Worm (Caenorhabditis elegans) whole organism, midembryonic: Measurements from ENCODE around the gene B0250.5.

Source experiments
- T22C8.4 ChIP-seq: fragments of 200-800 bp; sonication (Bioruptor generic); IDR thresholded peaks from 2 replicates; pipeline ENCODE4 v1.3.6; 2022; ENCODE audit warnings: missing genetic modification characterization, missing compliant biosample characterization
- cog-1 ChIP-seq: sonication (generic microtip); optimal IDR thresholded peaks from 2 replicates; lab custom pipeline; 2016; ENCODE audit warnings: missing genetic modification characterization, missing compliant biosample characterization
- flt-1 ChIP-seq: fragments of 200-800 bp; sonication (Bioruptor generic); IDR thresholded peaks from 2 replicates; pipeline ENCODE4 v1.3.6; 2022; ENCODE audit warnings: missing genetic modification characterization, missing compliant biosample characterization
- klf-2 ChIP-seq: fragments of 200-800 bp; sonication (Bioruptor generic); conservative IDR thresholded peaks from 2 replicates; pipeline ENCODE4 v1.3.6; 2022; ENCODE audit warnings: missing genetic modification reagents, missing genetic modification characterization, missing compliant biosample characterization
- med-1 ChIP-seq: sonication (generic microtip); optimal IDR thresholded peaks from 2 replicates; lab custom pipeline; 2017; ENCODE audit warnings: missing genetic modification characterization, mild to moderate bottlenecking, missing compliant biosample characterization, antibody characterized with exemption, missing genetic modification reagents; ENCODE audit not compliant: insufficient read depth
- ref-1 ChIP-seq: fragments of 200-800 bp; sonication (Bioruptor generic); conservative IDR thresholded peaks from 2 replicates; pipeline ENCODE4 v1.3.6; 2022; ENCODE audit warnings: missing genetic modification reagents, missing genetic modification characterization, missing compliant biosample characterization
- tab-1 ChIP-seq: fragments of 200-800 bp; sonication (Bioruptor generic); IDR thresholded peaks from 2 replicates; pipeline ENCODE4 v1.3.6; 2022; ENCODE audit warnings: missing genetic modification characterization, missing compliant biosample characterization
- ztf-23 ChIP-seq: fragments of 200-800 bp; sonication (Bioruptor generic); IDR thresholded peaks from 2 replicates; pipeline ENCODE4 v1.3.6; 2022; ENCODE audit warnings: missing genetic modification reagents, missing genetic modification characterization, missing compliant biosample characterization
- ztf-29 ChIP-seq: fragments of 200-800 bp; sonication (Bioruptor generic); IDR thresholded peaks from 2 replicates; pipeline ENCODE4 v1.3.6; 2022; ENCODE audit warnings: missing genetic modification reagents, missing genetic modification characterization, missing compliant biosample characterization

B0250.5 gene

DNA sequence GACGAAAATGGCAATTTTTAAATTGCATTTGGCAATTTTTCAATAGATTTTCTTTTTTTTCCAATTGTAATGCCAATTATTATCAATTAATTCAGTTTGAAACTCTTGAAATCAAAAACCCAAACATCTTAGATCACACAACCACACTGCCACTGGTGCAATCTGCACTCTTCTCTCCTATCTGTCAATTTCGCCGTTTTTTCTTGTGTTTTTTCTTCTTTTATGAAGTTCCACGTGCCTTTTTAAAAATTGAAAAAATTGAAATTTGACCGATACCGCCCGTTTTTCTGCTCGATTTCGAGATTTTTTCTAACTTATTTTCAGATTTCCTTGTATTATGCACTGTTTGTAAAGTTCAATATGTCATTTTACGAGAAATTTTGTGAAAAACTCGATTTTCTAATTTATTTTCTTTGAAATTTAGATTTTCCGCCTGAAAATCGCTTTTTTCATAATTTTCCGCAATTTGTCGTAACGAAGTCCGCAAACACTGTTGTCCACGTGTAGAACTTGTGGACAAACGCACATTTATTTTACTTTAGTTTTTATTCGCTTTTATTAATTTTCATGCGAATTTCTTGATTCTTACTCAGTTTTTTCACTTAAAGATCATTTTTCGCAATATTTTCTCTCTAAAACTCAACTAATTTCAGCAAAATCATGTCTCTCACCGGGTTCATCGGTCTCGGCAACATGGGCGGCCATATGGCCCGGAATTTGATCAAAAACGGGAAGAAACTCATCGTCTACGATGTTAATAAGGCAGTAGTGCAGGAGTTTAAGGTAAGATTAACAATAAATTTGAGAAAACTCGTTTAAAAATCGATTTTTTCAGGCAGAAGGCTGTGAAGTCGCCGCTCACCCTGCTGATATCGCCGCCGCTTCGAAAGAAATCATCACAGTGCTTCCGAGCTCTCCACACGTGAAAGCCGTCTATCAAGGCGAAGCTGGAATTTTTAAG lies at the start of gene B0250.5:
B0250.5 (plus strand) TSS at position 654 of the 961 bp plus-strand sequence.
- 0 out of 2 replicates have a peak, but pooled peaks have one; percentile 42 for TF ChIP-seq ztf-23 (GFP tag; lab: Robert Waterston, UW)
- no peak for TF ChIP-seq T22C8.4 (GFP tag; lab: Robert Waterston, UW)

DNA sequence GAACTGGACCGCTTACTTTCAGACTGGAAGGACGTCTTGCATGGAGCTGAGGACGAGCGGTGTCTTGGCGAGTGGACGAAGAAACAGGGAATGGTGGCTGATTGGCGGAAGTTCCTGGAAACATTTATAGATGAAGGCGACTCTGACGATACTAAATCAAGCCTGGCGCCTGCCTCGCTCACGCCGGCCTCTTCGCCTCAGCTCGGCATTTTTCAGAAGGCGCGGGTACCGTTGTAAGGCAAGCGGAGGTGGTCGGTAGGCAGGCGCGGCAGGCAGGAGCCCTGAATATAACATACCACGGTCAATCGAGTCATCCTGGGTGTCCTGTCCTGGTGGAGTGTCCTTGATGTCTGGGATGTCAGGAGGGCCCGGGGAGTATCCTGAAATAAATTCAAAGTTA lies 47.8 kb upstream of the B0250.5 start:
- TF ChIP-seq T22C8.4 (GFP tag; lab: Robert Waterston, UW), result no peak
- TF ChIP-seq ztf-23 (GFP tag; lab: Robert Waterston, UW), result no peak
- TF ChIP-seq ztf-29 (GFP tag; lab: Robert Waterston, UW), result no peak
- TF ChIP-seq klf-2 (GFP tag; lab: Robert Waterston, UW), result no peak
- TF ChIP-seq tab-1 (GFP tag; lab: Robert Waterston, UW), result no peak
- no peak for TF ChIP-seq cog-1 (tag; lab: Kevin White, UChicago)
- no peak for TF ChIP-seq flt-1 (GFP tag; lab: Robert Waterston, UW)
- TF ChIP-seq med-1 (GFP tag; lab: Kevin White, UChicago), result no peak
- TF ChIP-seq ref-1 (GFP tag; lab: Robert Waterston, UW), result no peak

DNA sequence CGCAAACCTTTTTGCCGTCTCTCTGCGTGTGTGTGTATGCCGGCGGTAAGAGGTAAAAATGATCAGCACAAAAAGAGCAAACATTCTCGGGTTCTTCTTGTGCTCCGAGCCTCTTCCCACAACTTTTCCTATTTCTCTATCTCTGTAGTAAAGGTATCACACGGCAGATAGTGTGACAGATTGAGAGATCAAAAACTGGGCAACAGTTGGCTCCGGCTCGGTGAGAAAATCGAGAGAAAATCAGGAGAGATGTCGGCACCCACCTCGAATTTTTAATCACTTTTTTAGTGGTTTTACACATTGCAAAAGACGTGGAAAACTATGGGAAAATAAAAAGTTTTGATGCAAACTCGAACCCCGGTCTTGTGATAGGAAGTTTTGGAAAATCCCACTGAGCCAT lies 41.9 kb upstream of the B0250.5 start:
- TF ChIP-seq flt-1 (GFP tag; lab: Robert Waterston, UW) (no peak), cog-1 (tag; lab: Kevin White, UChicago) (no peak), tab-1 (GFP tag; lab: Robert Waterston, UW) (no peak), T22C8.4 (GFP tag; lab: Robert Waterston, UW) (no peak), med-1 (GFP tag; lab: Kevin White, UChicago) (no peak), klf-2 (GFP tag; lab: Robert Waterston, UW) (no peak), ref-1 (GFP tag; lab: Robert Waterston, UW) (no peak), ztf-23 (GFP tag; lab: Robert Waterston, UW) (no peak), ztf-29 (GFP tag; lab: Robert Waterston, UW) (no peak)

DNA sequence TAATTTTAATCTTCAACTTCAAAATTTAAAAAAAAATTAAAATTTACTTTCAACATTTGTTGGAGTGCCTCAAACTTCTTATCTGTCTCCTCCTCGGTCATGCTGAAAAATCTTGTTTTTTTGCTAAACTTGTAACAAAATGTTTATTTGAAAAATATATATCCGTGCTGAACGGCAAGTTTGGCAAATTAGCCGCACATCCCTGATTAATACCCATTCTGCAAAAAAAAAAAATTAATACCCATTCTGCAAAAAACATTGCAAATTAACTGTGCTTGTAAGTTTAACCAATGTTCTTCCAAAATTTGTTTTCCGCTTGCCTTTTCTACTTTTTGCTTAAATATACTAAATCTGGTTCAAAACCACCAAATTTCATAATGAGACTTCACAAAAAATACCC lies 40.6 kb upstream of the B0250.5 start, which contains the start of gene F48F5.6:
F48F5.6 (minus strand) TSS at position 101 of the 400 bp plus-strand sequence.
- TF ChIP-seq T22C8.4 (GFP tag; lab: Robert Waterston, UW) (no peak), ref-1 (GFP tag; lab: Robert Waterston, UW) (no peak), med-1 (GFP tag; lab: Kevin White, UChicago) (no peak), ztf-29 (GFP tag; lab: Robert Waterston, UW) (no peak), flt-1 (GFP tag; lab: Robert Waterston, UW) (no peak), cog-1 (tag; lab: Kevin White, UChicago) (no peak), ztf-23 (GFP tag; lab: Robert Waterston, UW) (no peak), klf-2 (GFP tag; lab: Robert Waterston, UW) (no peak), tab-1 (GFP tag; lab: Robert Waterston, UW) (no peak)

DNA sequence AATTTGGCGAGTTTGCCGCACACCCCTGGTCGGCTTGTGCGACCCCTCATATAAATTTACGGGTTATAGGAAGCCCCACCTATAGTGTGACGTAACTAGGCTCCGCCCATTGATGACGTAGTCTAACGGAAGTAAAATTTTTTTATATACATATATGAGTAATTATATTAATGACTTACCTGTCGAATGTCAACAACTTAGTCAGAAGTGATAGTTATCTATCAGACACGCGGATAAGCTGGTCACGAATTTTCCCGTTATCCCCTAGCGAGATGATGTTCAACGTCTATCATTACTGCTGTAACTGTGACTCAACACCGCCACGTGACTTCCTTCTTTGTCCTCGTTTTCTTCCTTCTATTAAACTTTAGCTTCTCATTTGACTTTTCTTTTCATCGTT lies 39.9 kb upstream of the B0250.5 start, which contains the start of gene srd-70:
srd-70 (plus strand) TSS at position 301 of the 400 bp plus-strand sequence.
- TF ChIP-seq T22C8.4 (GFP tag; lab: Robert Waterston, UW) (no peak), med-1 (GFP tag; lab: Kevin White, UChicago) (no peak)

DNA sequence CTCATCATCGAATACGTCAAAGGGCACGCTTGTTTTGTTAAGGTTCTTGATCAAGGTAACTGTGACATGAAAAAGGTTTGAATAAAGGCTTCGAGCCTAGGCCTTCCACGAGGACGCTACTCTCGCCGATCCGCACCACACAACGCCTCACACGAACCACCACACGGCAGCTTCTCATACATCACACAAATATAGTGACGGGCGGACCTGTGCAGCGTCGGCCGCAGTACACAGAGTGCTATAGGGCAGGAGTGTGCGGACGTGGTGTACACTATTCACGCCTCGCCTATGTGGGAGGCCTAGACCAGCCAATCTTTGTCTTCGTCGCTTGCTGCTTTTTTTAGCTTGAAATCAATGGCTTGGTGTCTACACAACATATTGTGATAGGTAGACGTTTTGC lies 38.1 kb upstream of the B0250.5 start:
- TF ChIP-seq klf-2 (GFP tag; lab: Robert Waterston, UW) (no peak), ztf-23 (GFP tag; lab: Robert Waterston, UW) (no peak), flt-1 (GFP tag; lab: Robert Waterston, UW) (no peak), cog-1 (tag; lab: Kevin White, UChicago) (no peak), T22C8.4 (GFP tag; lab: Robert Waterston, UW) (no peak), ztf-29 (GFP tag; lab: Robert Waterston, UW) (no peak), tab-1 (GFP tag; lab: Robert Waterston, UW) (no peak), ref-1 (GFP tag; lab: Robert Waterston, UW) (no peak), med-1 (GFP tag; lab: Kevin White, UChicago) (no peak)

DNA sequence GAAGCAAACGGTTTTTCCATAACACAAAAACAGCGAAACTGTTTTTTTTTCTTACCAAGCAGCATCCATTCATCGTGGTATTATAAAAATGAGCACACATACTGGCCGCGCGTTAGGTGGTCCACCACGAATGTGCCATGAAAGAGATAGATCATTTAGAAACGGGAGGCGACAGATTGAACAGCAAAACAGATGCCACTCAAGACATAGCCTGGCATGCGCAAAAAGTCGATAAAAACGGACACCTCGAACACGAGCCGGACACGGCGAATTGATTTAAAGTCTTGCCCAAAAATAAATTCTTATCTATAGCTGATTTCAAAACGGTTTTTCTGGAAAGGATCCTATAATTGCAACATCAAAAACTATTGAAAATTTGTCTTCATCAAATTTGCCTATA lies 36.6 kb upstream of the B0250.5 start:
- TF ChIP-seq tab-1 (GFP tag; lab: Robert Waterston, UW) (no peak), klf-2 (GFP tag; lab: Robert Waterston, UW) (no peak), ztf-23 (GFP tag; lab: Robert Waterston, UW) (0 out of 2 replicates have a peak, but pooled peaks have one; percentile 30), ref-1 (GFP tag; lab: Robert Waterston, UW) (no peak), flt-1 (GFP tag; lab: Robert Waterston, UW) (no peak), med-1 (GFP tag; lab: Kevin White, UChicago) (no peak), ztf-29 (GFP tag; lab: Robert Waterston, UW) (no peak), T22C8.4 (GFP tag; lab: Robert Waterston, UW) (0 out of 2 replicates have a peak, but pooled peaks have one; percentile 31), cog-1 (tag; lab: Kevin White, UChicago) (no peak)

DNA sequence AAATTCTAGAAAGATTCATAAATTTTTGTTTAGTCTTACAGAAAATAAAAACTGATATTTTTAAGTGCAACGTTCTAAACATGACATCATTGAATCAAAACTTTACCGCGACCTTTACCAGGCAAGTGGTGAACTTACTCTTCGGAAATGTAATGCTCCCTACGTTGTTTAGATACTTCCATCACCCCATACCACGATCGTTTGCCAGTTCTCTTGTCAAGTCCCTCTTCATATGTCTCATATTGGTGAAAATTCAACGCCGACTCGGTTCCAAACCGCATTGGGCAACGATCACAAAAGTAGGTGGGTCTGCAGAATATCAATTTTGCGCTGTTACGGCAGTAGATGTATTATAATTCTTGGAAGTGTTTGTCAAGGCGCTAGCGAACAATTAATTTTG lies 32.9 kb upstream of the B0250.5 start, which contains the start of gene B0250.18:
B0250.18 (minus strand) TSS at position 101 of the 400 bp plus-strand sequence.
- TF ChIP-seq tab-1 (GFP tag; lab: Robert Waterston, UW), result no peak
- TF ChIP-seq ztf-23 (GFP tag; lab: Robert Waterston, UW), result no peak
- no peak for TF ChIP-seq ztf-29 (GFP tag; lab: Robert Waterston, UW)
- TF ChIP-seq cog-1 (tag; lab: Kevin White, UChicago), result no peak
- TF ChIP-seq med-1 (GFP tag; lab: Kevin White, UChicago), result no peak
- no peak for TF ChIP-seq T22C8.4 (GFP tag; lab: Robert Waterston, UW)
- no peak for TF ChIP-seq ref-1 (GFP tag; lab: Robert Waterston, UW)
- TF ChIP-seq klf-2 (GFP tag; lab: Robert Waterston, UW), result no peak
- TF ChIP-seq flt-1 (GFP tag; lab: Robert Waterston, UW), result no peak
